Worm (Caenorhabditis elegans): Measurements from ENCODE around the gene F19C7.2.

The F19C7.2 gene

ce11 chrIV:4650624-4651094 is 50.9 kb downstream of the F19C7.2 start, which contains the start of gene ubc-9 (continued):
- TF ChIP-seq let-607 (tag; optimal IDR thresholded peaks at IDR 0.05) (peak in 1 of 2 experiments; percentile 31), F33H1.4 (GFP tag; IDR thresholded peaks at IDR 0.05) (peak; percentile 81), B0019.2 (GFP tag; conservative IDR thresholded peaks at IDR 0.05) (0 out of 2 replicates have a peak, but pooled peaks have one; percentile 24), dpl-1 (GFP tag; optimal IDR thresholded peaks at IDR 0.05) (peak; percentile 84), ceh-58 (GFP tag; IDR thresholded peaks at IDR 0.05) (no peak), F52B5.7 (tag; optimal IDR thresholded peaks at IDR 0.05) (no peak), attf-6 (GFP tag; IDR thresholded peaks at IDR 0.05) (peak; percentile 53; the same call in 1 of the 2 replicates), die-1 (tag; optimal IDR thresholded peaks at IDR 0.05) (peak; percentile 1), ztf-22 (GFP tag; optimal IDR thresholded peaks at IDR 0.05) (no peak), madf-3 (GFP tag; IDR thresholded peaks at IDR 0.05) (peak; percentile 89), D2030.7 (GFP tag; IDR thresholded peaks at IDR 0.05) (peak; percentile 81)
